Worm (Caenorhabditis elegans) whole organism, L1 larva: ENCODE data around the gene maph-1.3.
"Not testable (repeated sequence)": the region's sequence is repeated elsewhere in the genome, so short reads cannot be mapped to it uniquely, and the experiment has no call there.

Source experiments
- C04F5.9 ChIP-seq: sonication (generic microtip); optimal IDR thresholded peaks from 2 replicates; lab custom pipeline; 2016; ENCODE audit warnings: missing genetic modification characterization, missing compliant biosample characterization
- C16A3.4 ChIP-seq: fragments of 150-350 bp; optimal IDR thresholded peaks from 2 replicates; lab custom pipeline; 2014; ENCODE audit warnings: missing biosample characterization, missing genetic modification characterization
- alr-1 ChIP-seq: fragments of 200-800 bp; sonication (Bioruptor generic); optimal IDR thresholded peaks from 2 replicates; lab custom pipeline; 2018; ENCODE audit warnings: borderline replicate concordance, mild to moderate bottlenecking, missing genetic modification characterization, missing compliant biosample characterization
- blmp-1 ChIP-seq: fragments of 150-350 bp; optimal IDR thresholded peaks from 2 replicates; lab custom pipeline; 2014; ENCODE audit warnings: missing biosample characterization, missing genetic modification characterization
- ceh-63 ChIP-seq: fragments of 200-800 bp; sonication (Bioruptor generic); optimal IDR thresholded peaks from 2 replicates; lab custom pipeline; 2018; ENCODE audit warnings: mild to moderate bottlenecking, missing genetic modification characterization, missing compliant biosample characterization
- dpl-1 ChIP-seq, 3 experiments: fragments of 150-350 bp in 2 of 3; sonication (generic microtip) in 1 of 3; optimal IDR thresholded peaks; 2 replicates each; lab custom pipeline; 2014 to 2017; ENCODE audit warnings: missing biosample characterization in 3 of 3, missing genetic modification characterization in 3 of 3, missing genetic modification reagents in 3 of 3
- dsc-1 ChIP-seq: sonication (generic microtip); optimal IDR thresholded peaks from 2 replicates; lab custom pipeline; 2016; ENCODE audit warnings: mild to moderate bottlenecking, missing genetic modification characterization, missing compliant biosample characterization
- efl-1 ChIP-seq, 4 experiments: fragments of 150-350 bp; optimal IDR thresholded peaks in 3 of 4; peaks in 1 of 4; 1 replicate in 1 of 4; 2 replicates in 3 of 4; lab custom pipeline; 2014; ENCODE audit warnings: missing biosample characterization in 2 of 4, missing genetic modification characterization in 2 of 4, missing genetic modification reagents in 2 of 4
- egl-27 ChIP-seq, 2 experiments: fragments of 150-350 bp in 1 of 2; sonication (generic microtip); optimal IDR thresholded peaks; 3 replicates each; lab custom pipeline; 2017 to 2018; ENCODE audit warnings: missing biosample characterization in 2 of 2, missing genetic modification characterization in 2 of 2, missing genetic modification reagents in 2 of 2
- elt-2 ChIP-seq: sonication (generic microtip); optimal IDR thresholded peaks from 2 replicates; lab custom pipeline; 2016; ENCODE audit warnings: missing genetic modification characterization, mild to moderate bottlenecking, inconsistent platforms, missing compliant biosample characterization, missing genetic modification reagents
- elt-3 ChIP-seq, 6 experiments: fragments of 150-350 bp in 1 of 6; sonication (generic microtip); optimal IDR thresholded peaks; 2 replicates each; lab custom pipeline; 2017 to 2018; ENCODE audit warnings: missing biosample characterization in 6 of 6, missing genetic modification characterization in 6 of 6, inconsistent platforms in 1 of 6
- ets-5 ChIP-seq: fragments of 200-800 bp; sonication (Bioruptor generic); IDR thresholded peaks from 2 replicates; pipeline ENCODE4 v1.3.6; 2022; ENCODE audit warnings: missing genetic modification characterization, missing compliant biosample characterization
- grh-1 ChIP-seq: fragments of 200-800 bp; sonication (Bioruptor generic); IDR thresholded peaks from 2 replicates; pipeline ENCODE4 v1.3.6; 2022; ENCODE audit warnings: missing genetic modification reagents, missing genetic modification characterization, missing compliant biosample characterization
- jun-1 ChIP-seq: fragments of 150-350 bp; optimal IDR thresholded peaks from 2 replicates; lab custom pipeline; 2014; ENCODE audit warnings: missing biosample characterization, missing genetic modification reagents, missing genetic modification characterization
- lin-14 ChIP-seq: fragments of 200-800 bp; sonication (Bioruptor generic); optimal IDR thresholded peaks from 2 replicates; lab custom pipeline; 2018; ENCODE audit warnings: mild to moderate bottlenecking, missing genetic modification characterization, moderate library complexity, missing compliant biosample characterization
- lin-35 ChIP-seq, 2 experiments: fragments of 150-350 bp; optimal IDR thresholded peaks; 2 replicates each; lab custom pipeline; 2014; ENCODE audit warnings: missing biosample characterization in 2 of 2, missing genetic modification characterization in 2 of 2, missing genetic modification reagents in 2 of 2
- lin-39 ChIP-seq: fragments of 150-350 bp; optimal IDR thresholded peaks from 2 replicates; lab custom pipeline; 2014; ENCODE audit warnings: missing biosample characterization, missing genetic modification reagents, missing genetic modification characterization
- lsy-2 ChIP-seq, 2 experiments: fragments of 150-350 bp; optimal IDR thresholded peaks; 2 replicates each; lab custom pipeline; 2014; ENCODE audit warnings: missing biosample characterization in 2 of 2, missing genetic modification characterization in 2 of 2
- mdl-1 ChIP-seq, 2 experiments: fragments of 150-350 bp; optimal IDR thresholded peaks; 2 replicates each; lab custom pipeline; 2014 to 2017; ENCODE audit warnings: missing biosample characterization in 2 of 2, missing genetic modification characterization in 2 of 2, inconsistent platforms in 1 of 2
- mep-1 ChIP-seq: fragments of 150-350 bp; optimal IDR thresholded peaks from 2 replicates; lab custom pipeline; 2014; ENCODE audit warnings: missing biosample characterization, missing genetic modification characterization
- nhr-19 ChIP-seq: fragments of 200-800 bp; sonication (Bioruptor generic); conservative IDR thresholded peaks from 2 replicates; pipeline ENCODE4 v1.3.6; 2022; ENCODE audit warnings: missing genetic modification characterization, missing compliant biosample characterization
- nhr-20 ChIP-seq: sonication (generic microtip); optimal IDR thresholded peaks from 2 replicates; lab custom pipeline; 2016; ENCODE audit warnings: mild to moderate bottlenecking, missing genetic modification characterization, missing compliant biosample characterization
- nhr-47 ChIP-seq: sonication (generic microtip); optimal IDR thresholded peaks from 2 replicates; lab custom pipeline; 2016; ENCODE audit warnings: mild to moderate bottlenecking, missing genetic modification characterization, moderate library complexity, missing compliant biosample characterization
- nhr-71 ChIP-seq: sonication (generic microtip); optimal IDR thresholded peaks from 2 replicates; lab custom pipeline; 2016; ENCODE audit warnings: mild to moderate bottlenecking, missing genetic modification characterization, moderate library complexity, missing compliant biosample characterization
- nhr-77 ChIP-seq: fragments of 150-350 bp; optimal IDR thresholded peaks from 2 replicates; lab custom pipeline; 2014; ENCODE audit warnings: missing biosample characterization, missing genetic modification characterization
- nhr-85 ChIP-seq: sonication (generic microtip); peaks from one replicate; lab custom pipeline; 2016; ENCODE audit warnings: missing genetic modification characterization, inconsistent platforms, missing compliant biosample characterization
- nhr-90 ChIP-seq: sonication (generic microtip); optimal IDR thresholded peaks from 2 replicates; lab custom pipeline; 2016; ENCODE audit warnings: mild to moderate bottlenecking, missing genetic modification characterization, missing compliant biosample characterization; ENCODE audit not compliant: poor library complexity
- pqm-1 ChIP-seq: sonication (generic microtip); optimal IDR thresholded peaks from 3 replicates; lab custom pipeline; 2017; ENCODE audit warnings: missing biosample characterization, missing genetic modification characterization
- rnt-1 ChIP-seq: sonication (generic microtip); optimal IDR thresholded peaks from 2 replicates; lab custom pipeline; 2016; ENCODE audit warnings: mild to moderate bottlenecking, missing genetic modification characterization, moderate library complexity, missing compliant biosample characterization
- skn-1 ChIP-seq: fragments of 150-350 bp; optimal IDR thresholded peaks from 2 replicates; lab custom pipeline; 2014; ENCODE audit warnings: missing biosample characterization, missing genetic modification characterization
- snu-23 ChIP-seq: sonication (generic microtip); optimal IDR thresholded peaks from 2 replicates; lab custom pipeline; 2016; ENCODE audit warnings: missing genetic modification characterization, missing compliant biosample characterization
- sup-37 ChIP-seq: fragments of 200-800 bp; sonication (Bioruptor generic); optimal IDR thresholded peaks from 2 replicates; lab custom pipeline; 2018; ENCODE audit warnings: mild to moderate bottlenecking, missing genetic modification characterization, missing compliant biosample characterization
- unc-130 ChIP-seq: fragments of 150-350 bp; optimal IDR thresholded peaks from 2 replicates; lab custom pipeline; 2017; ENCODE audit warnings: missing biosample characterization, missing genetic modification characterization, inconsistent platforms
- unc-30 ChIP-seq: sonication (generic microtip); optimal IDR thresholded peaks from 2 replicates; lab custom pipeline; 2017; ENCODE audit warnings: missing biosample characterization, missing genetic modification characterization
- unc-62 ChIP-seq: fragments of 150-350 bp; optimal IDR thresholded peaks from 2 replicates; lab custom pipeline; 2014; ENCODE audit warnings: missing biosample characterization, missing genetic modification reagents, missing genetic modification characterization
- xbp-1 ChIP-seq: sonication (generic microtip); optimal IDR thresholded peaks from 2 replicates; lab custom pipeline; 2016; ENCODE audit warnings: missing genetic modification characterization, missing compliant biosample characterization
- zag-1 ChIP-seq: fragments of 150-350 bp; optimal IDR thresholded peaks from 2 replicates; lab custom pipeline; 2014; ENCODE audit warnings: missing biosample characterization, missing genetic modification characterization
- zip-4 ChIP-seq: fragments of 200-800 bp; sonication (Bioruptor generic); optimal IDR thresholded peaks from 2 replicates; lab custom pipeline; 2018; ENCODE audit warnings: mild to moderate bottlenecking, missing genetic modification characterization, moderate library complexity, missing compliant biosample characterization
- ztf-11 ChIP-seq, 2 experiments: sonication (generic microtip); optimal IDR thresholded peaks; 2 replicates each; lab custom pipeline; 2016 to 2017; ENCODE audit warnings: missing genetic modification characterization in 2 of 2, missing biosample characterization in 1 of 2, missing compliant biosample characterization in 1 of 2
- ztf-4 ChIP-seq: fragments of 150-350 bp; optimal IDR thresholded peaks from 2 replicates; lab custom pipeline; 2014; ENCODE audit warnings: missing biosample characterization, missing genetic modification characterization

Gene maph-1.3

ce11 chrIII:3844746-3845145, at the start of gene maph-1.3:
Gene maph-1.3, plus strand, starts transcription at chrIII:3844893.
- not testable (repeated sequence) for TF ChIP-seq zag-1 (tag; lab: Kevin White, UChicago); ztf-11 (tag; optimal IDR thresholded peaks at IDR 0.05; lab: Kevin White, UChicago); lsy-2 (tag; optimal IDR thresholded peaks at IDR 0.05; lab: Kevin White, UChicago)

DNA sequence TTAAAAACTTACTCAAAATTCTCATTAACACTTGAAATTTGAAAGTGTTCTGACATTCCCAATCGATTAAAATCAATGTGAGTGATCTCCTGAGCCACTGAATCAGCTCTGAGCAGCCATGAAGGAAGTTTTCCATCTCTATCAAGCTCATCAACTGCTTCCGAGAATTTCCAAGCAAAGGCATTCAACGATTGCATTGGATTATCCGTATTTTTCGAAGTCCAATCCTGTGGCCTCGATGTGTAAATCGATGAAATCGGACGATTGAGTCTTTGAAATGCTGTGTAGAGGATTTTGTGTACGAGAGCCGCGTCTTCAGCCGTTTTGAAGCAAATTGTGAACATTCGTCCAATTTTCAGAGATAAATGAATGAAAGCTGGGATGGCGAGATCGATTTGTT, 48.8 kb upstream of the maph-1.3 start:
- TF ChIP-seq ets-5 (GFP tag; lab: Robert Waterston, UW) (no peak), mep-1 (no peak), pqm-1 (no peak), ztf-4 (tag; lab: Kevin White, UChicago) (no peak), unc-62 (GFP tag; lab: Kevin White, UChicago) (no peak), nhr-85 (peak; percentile 45)

- TF ChIP-seq jun-1 (no peak), rnt-1 (tag; lab: Kevin White, UChicago) (peak; percentile 33), elt-3 (tag; optimal IDR thresholded peaks at IDR 0.05; lab: Kevin White, UChicago) (peak in 2 of 6 experiments; percentile 1 to 20), nhr-85 (peak; percentile 94), nhr-71 (peak; percentile 60), skn-1 (tag; lab: Kevin White, UChicago) (no peak), xbp-1 (tag; lab: Kevin White, UChicago) (peak; percentile 12), blmp-1 (tag; lab: Kevin White, UChicago) (peak; percentile 98), lin-35 (GFP tag; optimal IDR thresholded peaks at IDR 0.05; lab: Kevin White, UChicago) (peak in 1 of 2 experiments; percentile 38), nhr-90 (tag; lab: Kevin White, UChicago) (peak; percentile 41), ztf-4 (tag; lab: Kevin White, UChicago) (peak; percentile 41), C16A3.4 (tag; lab: Kevin White, UChicago) (peak; percentile 21), nhr-47 (tag; lab: Kevin White, UChicago) (peak; percentile 9), dsc-1 (tag; lab: Kevin White, UChicago) (no peak), sup-37 (no peak), nhr-20 (tag; lab: Kevin White, UChicago) (peak; percentile 53), efl-1 (optimal IDR thresholded peaks at IDR 0.05; lab: Kevin White, UChicago) (peak in 1 of 2 experiments; percentile 11), efl-1 (GFP tag; optimal IDR thresholded peaks at IDR 0.05 in 1 of 2; lab: Kevin White, UChicago) (peak in 1 of 2 experiments; percentile 80), mep-1 (peak; percentile 48), egl-27 (tag; optimal IDR thresholded peaks at IDR 0.05; lab: Kevin White, UChicago) (no peak), elt-2 (tag; lab: Kevin White, UChicago) (peak; percentile 7), lsy-2 (tag; optimal IDR thresholded peaks at IDR 0.05; lab: Kevin White, UChicago) (peak in 1 of 2 experiments; percentile 38), mdl-1 (tag; optimal IDR thresholded peaks at IDR 0.05; lab: Kevin White, UChicago) (peak in 1 of 2 experiments; percentile 74), alr-1 (tag; lab: Kevin White, UChicago) (no peak), snu-23 (GFP tag; lab: Kevin White, UChicago) (peak; percentile 49), grh-1 (GFP tag; lab: Robert Waterston, UW) (peak; percentile 24; the same call in 1 of the 2 replicates), nhr-77 (tag; lab: Kevin White, UChicago) (no peak), unc-130 (tag; lab: Kevin White, UChicago) (peak; percentile 80), zip-4 (GFP tag; lab: Kevin White, UChicago) (no peak), lin-14 (GFP tag; lab: Kevin White, UChicago) (peak; percentile 70), zag-1 (tag; lab: Kevin White, UChicago) (no peak), dpl-1 (GFP tag; optimal IDR thresholded peaks at IDR 0.05; lab: Kevin White, UChicago) (peak in 1 of 3 experiments; percentile 30), lin-39 (no peak), C04F5.9 (tag; lab: Kevin White, UChicago) (no peak), nhr-19 (peak; percentile 22; the same call in 1 of the 2 replicates), unc-30 (tag; lab: Kevin White, UChicago) (no peak), ceh-63 (GFP tag; lab: Kevin White, UChicago) (no peak)
These were observed 47.3 kb upstream of the maph-1.3 start for ce11 chrIII:3797180-3798026.
